Worm (Caenorhabditis elegans): ENCODE results near the gene crn-7.

- no peak for TF ChIP-seq lsy-2 (tag; optimal IDR thresholded peaks at IDR 0.05)
- no peak for TF ChIP-seq snpc-4 (tag; optimal IDR thresholded peaks at IDR 0.05)
- TF ChIP-seq unc-39 (tag; optimal IDR thresholded peaks at IDR 0.05), result no peak
- TF ChIP-seq sptf-1 (tag; optimal IDR thresholded peaks at IDR 0.05), result no peak
- no peak for TF ChIP-seq unc-62 (GFP tag; optimal IDR thresholded peaks at IDR 0.05)
- TF ChIP-seq lin-13 (tag; optimal IDR thresholded peaks at IDR 0.05), result no peak
- no peak for TF ChIP-seq hlh-1 (tag; optimal IDR thresholded peaks at IDR 0.05)
- TF ChIP-seq pha-4 (tag; optimal IDR thresholded peaks at IDR 0.05), result no peak
- TF ChIP-seq nhr-12 (tag; optimal IDR thresholded peaks at IDR 0.05), result no peak
- no peak for TF ChIP-seq elt-3 (tag; optimal IDR thresholded peaks at IDR 0.05)
- no peak for TF ChIP-seq cnd-1 (tag; optimal IDR thresholded peaks at IDR 0.05)
- TF ChIP-seq mls-2 (tag; optimal IDR thresholded peaks at IDR 0.05), result no peak
Observed at ce11 chrIII:8312393-8312792, 44.1 kb downstream of the crn-7 start, which contains the start of gene F10E9.2.
